Fruit fly (Drosophila melanogaster): ENCODE measurements around the gene CG4658.

CG4658 gene

dm6 chr2L:10003593-10003992 is 46.7 kb downstream of the CG4658 start, which contains the start of gene Ndf (continued):
- peak; percentile 20 for TF ChIP-seq CG8319 (GFP tag; optimal IDR thresholded peaks at IDR 0.05)
- no peak for TF ChIP-seq fkh (GFP tag; optimal IDR thresholded peaks at IDR 0.05)
- TF ChIP-seq CG9139 (GFP tag; optimal IDR thresholded peaks at IDR 0.05): peak; percentile 46
- peak; percentile 58 for TF ChIP-seq esn (GFP tag; optimal IDR thresholded peaks at IDR 0.05)
- peak; percentile 59 for TF ChIP-seq CG3919 (GFP tag; optimal IDR thresholded peaks at IDR 0.05)
- peak; percentile 50 for TF ChIP-seq pdm3 (GFP tag; optimal IDR thresholded peaks at IDR 0.05)
- TF ChIP-seq Sox14 (GFP tag; optimal IDR thresholded peaks at IDR 0.05): peak; percentile 42
- TF ChIP-seq Ets96B (tag; optimal IDR thresholded peaks at IDR 0.05): peak; percentile 17
- TF ChIP-seq lz (GFP tag; optimal IDR thresholded peaks at IDR 0.05): peak; percentile 58
- peak in 1 of 2 experiments; percentile 32 for TF ChIP-seq salr (GFP tag; optimal IDR thresholded peaks at IDR 0.05)
- TF ChIP-seq dac (GFP tag; optimal IDR thresholded peaks at IDR 0.05): peak; percentile 16
- peak; percentile 16 for TF ChIP-seq Hr4 (GFP tag; optimal IDR thresholded peaks at IDR 0.05)
- no peak for TF ChIP-seq CG7368 (GFP tag; optimal IDR thresholded peaks at IDR 0.05)
- peak; percentile 6 for TF ChIP-seq CG10669 (GFP tag; optimal IDR thresholded peaks at IDR 0.05)
- TF ChIP-seq Gug (GFP tag; IDR thresholded peaks at IDR 0.05): peak; percentile 38; the same call in 1 of the 2 replicates
- no peak for TF ChIP-seq CG4318 (GFP tag; optimal IDR thresholded peaks at IDR 0.05)
- TF ChIP-seq svp (GFP tag): no peak

dm6 chr2L:10004574-10004973 is 47.6 kb downstream of the CG4658 start:
- TF ChIP-seq net (GFP tag; optimal IDR thresholded peaks at IDR 0.05) (peak; percentile 18), dsx (GFP tag; optimal IDR thresholded peaks at IDR 0.05; ENCODE audit: poor library complexity, severe bottlenecking) (no peak), Eip93F (GFP tag; optimal IDR thresholded peaks at IDR 0.05) (no peak), CG11902 (GFP tag; optimal IDR thresholded peaks at IDR 0.05) (no peak), lz (GFP tag; optimal IDR thresholded peaks at IDR 0.05) (no peak), Sox102F (GFP tag; optimal IDR thresholded peaks at IDR 0.05) (no peak), salr (GFP tag; optimal IDR thresholded peaks at IDR 0.05) (no peak), Smox (GFP tag; optimal IDR thresholded peaks at IDR 0.05) (no peak), vri (GFP tag; optimal IDR thresholded peaks at IDR 0.05) (no peak), cyc (GFP tag; optimal IDR thresholded peaks at IDR 0.05) (no peak), Ets96B (tag; optimal IDR thresholded peaks at IDR 0.05) (no peak), svp (GFP tag) (no peak), fkh (GFP tag; optimal IDR thresholded peaks at IDR 0.05) (peak; percentile 27), esn (GFP tag; optimal IDR thresholded peaks at IDR 0.05) (no peak), Eip75B (GFP tag; optimal IDR thresholded peaks at IDR 0.05) (no peak), CG6854 (GFP tag; optimal IDR thresholded peaks at IDR 0.05) (no peak), CG3032 (tag; optimal IDR thresholded peaks at IDR 0.05) (no peak), achi (GFP tag; optimal IDR thresholded peaks at IDR 0.05) (no peak), CG7368 (GFP tag; optimal IDR thresholded peaks at IDR 0.05) (no peak), fd85E (GFP tag; optimal IDR thresholded peaks at IDR 0.05) (no peak), CG11762 (GFP tag; optimal IDR thresholded peaks at IDR 0.05; ENCODE audit: insufficient read depth) (no peak), Hr39 (GFP tag; optimal IDR thresholded peaks at IDR 0.05) (no peak), dac (GFP tag; optimal IDR thresholded peaks at IDR 0.05) (no peak), Hr4 (GFP tag; optimal IDR thresholded peaks at IDR 0.05) (no peak), acj6 (GFP tag; optimal IDR thresholded peaks at IDR 0.05) (no peak), topi (GFP tag; optimal IDR thresholded peaks at IDR 0.05) (no peak), Eip78C (GFP tag) (peak; percentile 77), Lpt (GFP tag; optimal IDR thresholded peaks at IDR 0.05) (no peak), CG16779 (tag; optimal IDR thresholded peaks at IDR 0.05) (no peak), eg (GFP tag; IDR thresholded peaks at IDR 0.05) (peak; percentile 62; the same call in 2 of the 3 replicates), OdsH (GFP tag; optimal IDR thresholded peaks at IDR 0.05) (no peak), CG4318 (GFP tag; optimal IDR thresholded peaks at IDR 0.05) (no peak), ss (GFP tag; optimal IDR thresholded peaks at IDR 0.05) (peak in 1 of 2 experiments; percentile 28), fd59A (GFP tag; optimal IDR thresholded peaks at IDR 0.05) (no peak), CG34406 (GFP tag; optimal IDR thresholded peaks at IDR 0.05) (no peak), CG15336 (GFP tag; IDR thresholded peaks at IDR 0.05) (0 out of 2 replicates have a peak, but pooled peaks have one; percentile 32), CG3919 (GFP tag; optimal IDR thresholded peaks at IDR 0.05) (peak; percentile 18), pdm3 (GFP tag; optimal IDR thresholded peaks at IDR 0.05) (no peak), CG8319 (GFP tag; optimal IDR thresholded peaks at IDR 0.05) (no peak), CG6163 (GFP tag; IDR thresholded peaks at IDR 0.05) (peak; percentile 42; the same call in 2 of the 3 replicates), Gug (GFP tag; IDR thresholded peaks at IDR 0.05) (no peak), CG6276 (GFP tag; optimal IDR thresholded peaks at IDR 0.05) (no peak), Ets21C (GFP tag; optimal IDR thresholded peaks at IDR 0.05) (no peak), CG9139 (GFP tag; optimal IDR thresholded peaks at IDR 0.05) (peak; percentile 11), CG1621 (tag; optimal IDR thresholded peaks at IDR 0.05) (peak; percentile 35), CG31627 (GFP tag; optimal IDR thresholded peaks at IDR 0.05) (no peak)
